Fruit fly (Drosophila melanogaster) whole organism, embryonic: ENCODE data around the gene AlkB.

Experiments used
- Aef1 ChIP-seq: fragments of 200-800 bp; sonication (Bioruptor generic); IDR thresholded peaks from 3 replicates; pipeline ENCODE4 v1.3.6; 2022; ENCODE audit warnings: missing biosample characterization, missing genetic modification characterization
- CG10274 ChIP-seq: fragments of 200-800 bp; sonication (Bioruptor generic); optimal IDR thresholded peaks from 3 replicates; lab custom pipeline; 2017; ENCODE audit warnings: missing biosample characterization, mild to moderate bottlenecking, missing genetic modification characterization
- CG11398 ChIP-seq: fragments of 200-800 bp; sonication (Bioruptor generic); optimal IDR thresholded peaks from 2 replicates; lab custom pipeline; 2016; ENCODE audit warnings: missing biosample characterization, missing genetic modification characterization
- CG11504 ChIP-seq: fragments of 200-800 bp; sonication (Bioruptor generic); optimal IDR thresholded peaks from 3 replicates; lab custom pipeline; 2019; ENCODE audit warnings: missing biosample characterization, mild to moderate bottlenecking, missing genetic modification characterization, moderate library complexity
- CG15073 ChIP-seq: fragments of 200-800 bp; sonication (Bioruptor generic); optimal IDR thresholded peaks from 2 replicates; lab custom pipeline; 2016; ENCODE audit warnings: missing biosample characterization, missing genetic modification characterization
- CG15601 ChIP-seq: fragments of 200-800 bp; sonication (Bioruptor generic); optimal IDR thresholded peaks from 3 replicates; lab custom pipeline; 2019; ENCODE audit warnings: missing biosample characterization, mild to moderate bottlenecking, missing genetic modification characterization, moderate library complexity
- CG17359 ChIP-seq: fragments of 200-800 bp; sonication (Bioruptor generic); optimal IDR thresholded peaks from 3 replicates; lab custom pipeline; 2018; ENCODE audit warnings: missing biosample characterization, mild to moderate bottlenecking, missing genetic modification characterization, moderate library complexity
- CG17385 ChIP-seq: fragments of 200-800 bp; sonication (Bioruptor generic); optimal IDR thresholded peaks from 3 replicates; lab custom pipeline; 2018; ENCODE audit warnings: missing biosample characterization, mild to moderate bottlenecking, missing genetic modification characterization
- CG3065 ChIP-seq: fragments of 200-800 bp; sonication (Bioruptor generic); optimal IDR thresholded peaks from 2 replicates; lab custom pipeline; 2016; ENCODE audit warnings: missing biosample characterization, missing genetic modification characterization
- CG33213 ChIP-seq: fragments of 200-800 bp; sonication (Bioruptor generic); optimal IDR thresholded peaks from 3 replicates; lab custom pipeline; 2016; ENCODE audit warnings: missing biosample characterization, missing genetic modification characterization
- CG34422 ChIP-seq: fragments of 200-800 bp; sonication (Bioruptor generic); IDR thresholded peaks from 3 replicates; pipeline ENCODE4 v1.3.6; 2022; ENCODE audit warnings: missing biosample characterization, missing genetic modification characterization
- CG3726 ChIP-seq: fragments of 200-800 bp; sonication (Bioruptor generic); IDR thresholded peaks from 3 replicates; pipeline ENCODE4, ENCODE4 v1.3.6; 2022; ENCODE audit warnings: missing biosample characterization, missing genetic modification characterization
- CG5180 ChIP-seq: fragments of 200-800 bp; sonication (Bioruptor generic); optimal IDR thresholded peaks from 3 replicates; lab custom pipeline; 2017; ENCODE audit warnings: missing biosample characterization, missing genetic modification characterization, mild to moderate bottlenecking, moderate library complexity, missing genetic modification reagents
- CG7271 ChIP-seq: fragments of 200-800 bp; sonication (Bioruptor generic); optimal IDR thresholded peaks from 2 replicates; lab custom pipeline; 2018; ENCODE audit warnings: missing biosample characterization, mild to moderate bottlenecking, missing genetic modification characterization, moderate library complexity
- CG7357 ChIP-seq: fragments of 200-800 bp; sonication (Bioruptor generic); IDR thresholded peaks from 3 replicates; pipeline ENCODE4 v1.3.6; 2022; ENCODE audit warnings: missing biosample characterization, missing genetic modification characterization
- CG7556 ChIP-seq: fragments of 200-800 bp; sonication (Bioruptor generic); optimal IDR thresholded peaks from 2 replicates; lab custom pipeline; 2017; ENCODE audit warnings: missing biosample characterization, mild to moderate bottlenecking, missing genetic modification characterization
- Camta ChIP-seq: fragments of 200-800 bp; sonication (Bioruptor generic); optimal IDR thresholded peaks from 2 replicates; lab custom pipeline; 2016; ENCODE audit warnings: missing biosample characterization, missing genetic modification characterization
- Dip3 ChIP-seq: fragments of 200-800 bp; sonication (Bioruptor generic); optimal IDR thresholded peaks from 3 replicates; lab custom pipeline; 2016; ENCODE audit warnings: missing biosample characterization, missing genetic modification characterization
- Dll ChIP-seq: fragments of 200-800 bp; sonication (Bioruptor generic); IDR thresholded peaks from 4 replicates; pipeline ENCODE4 v1.3.6; 2022; ENCODE audit warnings: missing biosample characterization, missing genetic modification characterization; ENCODE audit not compliant: partially characterized antibody
- E2f2 ChIP-seq: fragments of 200-800 bp; sonication (Bioruptor generic); IDR thresholded peaks from 2 replicates; pipeline ENCODE4 v1.3.6; 2022; ENCODE audit warnings: missing biosample characterization, missing genetic modification characterization
- Gug ChIP-seq: fragments of 200-800 bp; sonication (Bioruptor generic); IDR thresholded peaks from 4 replicates; pipeline ENCODE4 v1.3.6; 2022; ENCODE audit warnings: missing biosample characterization, missing genetic modification characterization
- Hsf ChIP-seq: fragments of 200-800 bp; sonication (Bioruptor generic); optimal IDR thresholded peaks from 3 replicates; lab custom pipeline; 2016; ENCODE audit warnings: missing biosample characterization, missing genetic modification characterization
- Mad ChIP-seq: fragments of 200-800 bp; sonication (Bioruptor generic); optimal IDR thresholded peaks from 2 replicates; lab custom pipeline; 2016; ENCODE audit warnings: missing biosample characterization, missing genetic modification characterization
- NFAT ChIP-seq: fragments of 200-800 bp; sonication (Bioruptor generic); IDR thresholded peaks from 2 replicates; pipeline ENCODE4 v1.3.6; 2022; ENCODE audit warnings: missing biosample characterization, missing genetic modification characterization
- Oli ChIP-seq: fragments of 200-800 bp; sonication (Bioruptor generic); optimal IDR thresholded peaks from 2 replicates; lab custom pipeline; 2018; ENCODE audit warnings: missing biosample characterization, mild to moderate bottlenecking, missing genetic modification characterization, moderate library complexity
- Opbp ChIP-seq: fragments of 200-800 bp; sonication (Bioruptor generic); IDR thresholded peaks from 3 replicates; pipeline ENCODE4 v1.3.6; 2022; ENCODE audit warnings: missing biosample characterization, missing genetic modification characterization; ENCODE audit not compliant: partially characterized antibody
- Pdp1 ChIP-seq, 2 experiments: fragments of 200-800 bp; sonication (Bioruptor generic); optimal IDR thresholded peaks; 3 replicates each; lab custom pipeline; 2016; ENCODE audit warnings: missing biosample characterization in 2 of 2, missing genetic modification characterization in 2 of 2, mild to moderate bottlenecking in 1 of 2, moderate library complexity in 1 of 2
- Sin3A ChIP-seq: fragments of >200 bp; optimal IDR thresholded peaks from 2 replicates; lab custom pipeline; 2018
- Sry-β ChIP-seq: fragments of 200-800 bp; sonication (Bioruptor generic); optimal IDR thresholded peaks from 2 replicates; lab custom pipeline; 2018; ENCODE audit warnings: missing biosample characterization, mild to moderate bottlenecking, missing genetic modification characterization, moderate library complexity
- Stat92E ChIP-seq, 3 experiments: fragments of >200 bp in 2 of 3; fragments of 200-800 bp in 1 of 3; sonication (Bioruptor generic) in 1 of 3; optimal IDR thresholded peaks; 2 replicates each; lab custom pipeline; 2017 to 2019; ENCODE audit warnings: missing biosample characterization in 3 of 3, missing genetic modification characterization in 3 of 3, mild to moderate bottlenecking in 1 of 3, moderate library complexity in 1 of 3
- Tbp ChIP-seq: fragments of >200 bp; optimal IDR thresholded peaks from 2 replicates; lab custom pipeline; 2018; ENCODE audit warnings: missing biosample characterization, missing genetic modification characterization
- Xrp1 ChIP-seq: fragments of 200-800 bp; sonication (Bioruptor generic); IDR thresholded peaks from 2 replicates; pipeline ENCODE4 v1.3.6; 2022; ENCODE audit warnings: missing biosample characterization, missing genetic modification characterization
- bcd ChIP-seq: fragments of 200-800 bp; sonication (Bioruptor generic); optimal IDR thresholded peaks from 2 replicates; lab custom pipeline; 2017; ENCODE audit warnings: missing biosample characterization, mild to moderate bottlenecking, missing genetic modification characterization
- cato ChIP-seq: fragments of 200-800 bp; sonication (Bioruptor generic); optimal IDR thresholded peaks from 2 replicates; lab custom pipeline; 2016; ENCODE audit warnings: missing biosample characterization, missing genetic modification characterization, borderline replicate concordance
- fu2 ChIP-seq: fragments of 200-800 bp; sonication (Bioruptor generic); optimal IDR thresholded peaks from 2 replicates; lab custom pipeline; 2016; ENCODE audit warnings: missing biosample characterization, missing genetic modification characterization
- lbe ChIP-seq: fragments of 200-800 bp; sonication (Bioruptor generic); optimal IDR thresholded peaks from 2 replicates; lab custom pipeline; 2016; ENCODE audit warnings: missing biosample characterization, mild to moderate bottlenecking, missing genetic modification characterization
- maf-S ChIP-seq: fragments of 200-800 bp; sonication (Bioruptor generic); optimal IDR thresholded peaks from 2 replicates; lab custom pipeline; 2016; ENCODE audit warnings: missing biosample characterization, missing genetic modification characterization
- otp ChIP-seq: fragments of 200-800 bp; sonication (Bioruptor generic); IDR thresholded peaks from 3 replicates; pipeline ENCODE4, ENCODE4 v1.3.6; 2022; ENCODE audit warnings: missing biosample characterization, missing genetic modification characterization
- sug ChIP-seq: fragments of 200-800 bp; optimal IDR thresholded peaks from 2 replicates; lab custom pipeline; 2019; ENCODE audit warnings: missing biosample characterization, mild to moderate bottlenecking, missing genetic modification characterization, moderate library complexity
- zfh1 ChIP-seq: fragments of 200-800 bp; sonication (Bioruptor generic); IDR thresholded peaks from 3 replicates; pipeline ENCODE4 v1.3.6; 2022; ENCODE audit warnings: missing biosample characterization, missing genetic modification characterization
- zfh2 ChIP-seq: fragments of 200-800 bp; sonication (Bioruptor generic); optimal IDR thresholded peaks from 2 replicates; lab custom pipeline; 2016; ENCODE audit warnings: missing biosample characterization, missing genetic modification characterization

Gene AlkB

dm6 chrX:15811666-15812614, 47.3 kb downstream of the AlkB start (continued):
- TF ChIP-seq Dll (GFP tag; lab: Robert Waterston, UW) = no peak; the same call in 3 of the 4 replicates
- no peak for TF ChIP-seq CG34422
- no peak for TF ChIP-seq CG33213 (GFP tag; lab: Kevin White, UChicago)
- TF ChIP-seq Gug (GFP tag; lab: Robert Waterston, UW) = no peak
- peak; percentile 48 for TF ChIP-seq lbe
- TF ChIP-seq Opbp = no peak
- TF ChIP-seq CG15601 = no peak
- TF ChIP-seq CG11504 (tag; lab: Kevin White, UChicago) = no peak
- no peak for TF ChIP-seq otp (GFP tag; lab: Robert Waterston, UW)
- TF ChIP-seq sug (tag; lab: Kevin White, UChicago) = peak; percentile 26
- no peak for TF ChIP-seq Sry-β (GFP tag; lab: Kevin White, UChicago)
- TF ChIP-seq CG3726 (GFP tag; lab: Robert Waterston, UW) = no peak
- TF ChIP-seq CG15073 (GFP tag; lab: Kevin White, UChicago) = no peak
- TF ChIP-seq Pdp1 (GFP tag; optimal IDR thresholded peaks at IDR 0.05; lab: Kevin White, UChicago) = peak in 1 of 2 experiments; percentile 31
- no peak for TF ChIP-seq Oli (tag; lab: Kevin White, UChicago)
- no peak for TF ChIP-seq CG7357 (GFP tag; lab: Robert Waterston, UW)
- no peak for TF ChIP-seq CG7556 (GFP tag; lab: Kevin White, UChicago)
- TF ChIP-seq cato (GFP tag; lab: Kevin White, UChicago) = no peak
- no peak for TF ChIP-seq bcd
- no peak for TF ChIP-seq zfh1 (GFP tag; lab: Robert Waterston, UW)
- TF ChIP-seq NFAT (GFP tag; lab: Robert Waterston, UW) = no peak
- TF ChIP-seq maf-S (GFP tag; lab: Kevin White, UChicago) = no peak
- TF ChIP-seq E2f2 = no peak
- TF ChIP-seq fu2 = no peak
- TF ChIP-seq zfh2 (GFP tag; lab: Kevin White, UChicago) = no peak
- TF ChIP-seq Mad (GFP tag; lab: Kevin White, UChicago) = no peak
- no peak for TF ChIP-seq CG3065
- TF ChIP-seq Camta (GFP tag; lab: Kevin White, UChicago) = no peak
- no peak for TF ChIP-seq CG7271 (tag; lab: Kevin White, UChicago)
- no peak for TF ChIP-seq CG11398 (GFP tag; lab: Kevin White, UChicago)
- no peak for TF ChIP-seq Hsf (GFP tag; lab: Kevin White, UChicago)
- no peak for TF ChIP-seq Tbp (GFP tag; lab: Kevin White, UChicago)
- peak; percentile 87 for TF ChIP-seq CG5180 (GFP tag; lab: Kevin White, UChicago)
- TF ChIP-seq Sin3A (lab: Kevin White, UChicago) = no peak
- no peak for TF ChIP-seq Stat92E (GFP tag; optimal IDR thresholded peaks at IDR 0.05; lab: Kevin White, UChicago)
- TF ChIP-seq CG17385 (GFP tag; lab: Kevin White, UChicago) = peak; percentile 70
- no peak for TF ChIP-seq Dip3
- TF ChIP-seq Aef1 = peak; percentile 61
- TF ChIP-seq CG10274 (GFP tag; lab: Kevin White, UChicago) = no peak
- no peak for TF ChIP-seq CG17359 (tag; lab: Kevin White, UChicago)
- TF ChIP-seq Xrp1 = no peak; the same call in 1 of the 2 replicates
